Fruit fly (Drosophila melanogaster): Measurements from ENCODE around the gene ChAT.

ChAT gene

dm6 chr3R:18658380-18658944, 46.8 kb upstream of the ChAT start (continued):
- TF ChIP-seq D19A (tag; optimal IDR thresholded peaks at IDR 0.05) (no peak), Optix (GFP tag; IDR thresholded peaks at IDR 0.05) (no peak), CG16815 (GFP tag; optimal IDR thresholded peaks at IDR 0.05) (no peak), zf30C (GFP tag; optimal IDR thresholded peaks at IDR 0.05) (peak; percentile 48), CG12071 (GFP tag; optimal IDR thresholded peaks at IDR 0.05) (no peak), Sin3A (optimal IDR thresholded peaks at IDR 0.05) (no peak), lbe (GFP tag; optimal IDR thresholded peaks at IDR 0.05) (no peak), CG8388 (GFP tag; optimal IDR thresholded peaks at IDR 0.05) (no peak), CG17829 (tag; optimal IDR thresholded peaks at IDR 0.05) (no peak), CG18011 (GFP tag; optimal IDR thresholded peaks at IDR 0.05) (no peak), CG12299 (tag; optimal IDR thresholded peaks at IDR 0.05) (no peak), Aef1 (GFP tag; IDR thresholded peaks at IDR 0.05) (no peak), CG8478 (optimal IDR thresholded peaks at IDR 0.05) (no peak), tna (GFP tag; IDR thresholded peaks at IDR 0.05; ENCODE audit: partially characterized antibody) (no peak), CG16779 (GFP tag; IDR thresholded peaks at IDR 0.05) (no peak), Ada2b (GFP tag; IDR thresholded peaks at IDR 0.05) (no peak), Ets97D (GFP tag; optimal IDR thresholded peaks at IDR 0.05) (no peak), CG6175 (GFP tag; IDR thresholded peaks at IDR 0.05) (no peak), wek (GFP tag; optimal IDR thresholded peaks at IDR 0.05) (no peak), CG10274 (GFP tag; optimal IDR thresholded peaks at IDR 0.05) (no peak), bbx (GFP tag; IDR thresholded peaks at IDR 0.05; ENCODE audit: partially characterized antibody) (no peak), CG17186 (GFP tag; optimal IDR thresholded peaks at IDR 0.05) (no peak), az2 (GFP tag; optimal IDR thresholded peaks at IDR 0.05) (no peak), CG15696 (tag; optimal IDR thresholded peaks at IDR 0.05) (no peak), CG14710 (tag; optimal IDR thresholded peaks at IDR 0.05) (peak; percentile 92), gce (GFP tag; IDR thresholded peaks at IDR 0.05) (no peak), Trl (optimal IDR thresholded peaks at IDR 0.05) (peak; percentile 73 to 78), Trl (GFP tag; optimal IDR thresholded peaks at IDR 0.05) (no peak)

dm6 chr3R:18658945-18659642, 46.2 kb upstream of the ChAT start, which contains the start of the genes CG31224 and CstF64:
TSS of gene CG31224 (minus strand) at chr3R:18659309.
TSS of gene CstF64 (plus strand) at chr3R:18659618.
- TF ChIP-seq gfzf (GFP tag; optimal IDR thresholded peaks at IDR 0.05) = peak; percentile 55
- no peak for TF ChIP-seq ham (GFP tag; IDR thresholded peaks at IDR 0.05)
- TF ChIP-seq Hmr (GFP tag; optimal IDR thresholded peaks at IDR 0.05) = peak; percentile 89
- peak; percentile 37 for TF ChIP-seq Asciz (GFP tag; optimal IDR thresholded peaks at IDR 0.05)
- TF ChIP-seq CG4854 (GFP tag; optimal IDR thresholded peaks at IDR 0.05) = peak; percentile 85
- TF ChIP-seq eve (GFP tag; optimal IDR thresholded peaks at IDR 0.05) = no peak
- peak; percentile 90 for TF ChIP-seq ems (GFP tag; optimal IDR thresholded peaks at IDR 0.05)
- TF ChIP-seq B-H1 (GFP tag; IDR thresholded peaks at IDR 0.05) = peak; percentile 78
- TF ChIP-seq row (GFP tag; IDR thresholded peaks at IDR 0.05) = peak; percentile 94
- TF ChIP-seq MESR4 (GFP tag; optimal IDR thresholded peaks at IDR 0.05) = peak; percentile 93
- peak; percentile 15; the same call in 1 of the 2 replicates for TF ChIP-seq onecut (GFP tag; IDR thresholded peaks at IDR 0.05)
- TF ChIP-seq HmgD (GFP tag; optimal IDR thresholded peaks at IDR 0.05) = peak; percentile 86
- TF ChIP-seq ap (GFP tag; IDR thresholded peaks at IDR 0.05) = peak; percentile 75
- no peak for TF ChIP-seq CG1529 (GFP tag; optimal IDR thresholded peaks at IDR 0.05)
- TF ChIP-seq CG12744 (GFP tag; optimal IDR thresholded peaks at IDR 0.05) = peak; percentile 81
- peak; percentile 77 for TF ChIP-seq al (GFP tag; IDR thresholded peaks at IDR 0.05)
- TF ChIP-seq cato (GFP tag; optimal IDR thresholded peaks at IDR 0.05; ENCODE audit: borderline replicate concordance) = peak; percentile 78
- no peak for TF ChIP-seq mirr (GFP tag; optimal IDR thresholded peaks at IDR 0.05)
- TF ChIP-seq Hand (GFP tag; optimal IDR thresholded peaks at IDR 0.05) = no peak
- TF ChIP-seq ash1 (GFP tag; optimal IDR thresholded peaks at IDR 0.05) = no peak
- no peak for TF ChIP-seq tll (GFP tag; optimal IDR thresholded peaks at IDR 0.05)
- peak; percentile 83 for TF ChIP-seq CG1792 (GFP tag; optimal IDR thresholded peaks at IDR 0.05)
- TF ChIP-seq CG9727 (GFP tag; optimal IDR thresholded peaks at IDR 0.05) = peak; percentile 82
- peak; percentile 82 for TF ChIP-seq CG12155 (GFP tag; optimal IDR thresholded peaks at IDR 0.05)

Data from whole organism, embryonic.